Fruit fly (Drosophila melanogaster) S2 (cell line): ENCODE results near the gene ssp5.

ENCODE experiments used
- CG8478 ChIP-seq: fragments of >200 bp; optimal IDR thresholded peaks from 2 replicates; lab custom pipeline; 2018
- CTCF ChIP-seq, 2 experiments: fragments of >200 bp; optimal IDR thresholded peaks; 2 replicates each; lab custom pipeline; 2018

The ssp5 gene

DNA sequence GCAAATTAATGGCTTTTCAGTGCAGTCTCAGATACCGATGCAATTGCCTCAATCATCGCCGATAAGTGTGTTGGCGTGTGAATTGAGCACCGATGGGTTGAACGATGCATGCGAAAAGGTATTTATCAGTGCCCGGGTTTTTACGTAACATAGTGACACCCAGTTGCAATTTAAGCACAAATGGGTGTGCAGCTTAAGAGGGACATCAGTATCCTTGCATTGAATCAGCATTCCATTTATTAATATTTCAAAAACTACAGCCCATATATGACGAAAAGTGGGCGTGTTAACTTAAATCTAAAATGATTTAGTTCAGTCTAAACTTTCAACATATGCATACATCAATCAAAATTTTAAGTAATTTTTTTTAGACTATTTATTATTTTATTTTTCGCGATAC, at the start of gene ssp5:
Gene ssp5 (plus strand): TSS at position 301 of the 400 bp plus-strand sequence.
- TF ChIP-seq CG8478 (lab: Kevin White, UChicago) (no peak), CTCF (optimal IDR thresholded peaks at IDR 0.05; lab: Kevin White, UChicago) (no peak)

dm6 chr3R:11984441-11984840, 48.5 kb upstream of the ssp5 start, which contains the start of gene CG3397:
Gene CG3397 (minus strand): TSS chr3R:11984541.
- TF ChIP-seq CTCF (optimal IDR thresholded peaks at IDR 0.05; lab: Kevin White, UChicago) (no peak), CG8478 (lab: Kevin White, UChicago) (no peak)

dm6 chr3R:11984862-11985261, 48.1 kb upstream of the ssp5 start:
- TF ChIP-seq CTCF (optimal IDR thresholded peaks at IDR 0.05; lab: Kevin White, UChicago) (no peak), CG8478 (lab: Kevin White, UChicago) (no peak)

DNA sequence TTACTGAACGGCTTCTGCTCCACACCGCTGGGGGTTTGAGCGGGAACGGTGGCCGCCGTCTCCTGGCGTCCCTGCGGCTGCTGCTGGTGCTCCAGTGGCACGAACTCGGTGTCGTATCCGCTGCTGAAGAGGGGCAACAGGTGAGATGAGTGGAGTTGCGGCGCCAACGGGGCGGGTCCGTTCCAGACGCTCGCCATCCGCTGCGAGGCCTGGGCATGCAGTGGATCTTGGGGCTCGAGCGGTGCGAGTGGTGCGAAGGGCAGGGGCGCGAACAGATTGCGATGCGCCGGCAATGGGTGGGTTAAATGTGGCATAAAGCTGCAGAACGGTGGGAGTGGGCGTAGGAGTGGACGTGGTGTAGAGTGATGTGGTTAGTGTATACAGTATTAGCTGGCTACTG, 43.7 kb upstream of the ssp5 start:
- TF ChIP-seq CTCF (optimal IDR thresholded peaks at IDR 0.05; lab: Kevin White, UChicago): no peak
- TF ChIP-seq CG8478 (lab: Kevin White, UChicago): no peak

- no peak for TF ChIP-seq CTCF (optimal IDR thresholded peaks at IDR 0.05; lab: Kevin White, UChicago)
- TF ChIP-seq CG8478 (lab: Kevin White, UChicago): no peak
Measured at dm6 chr3R:11989996-11990395, 42.9 kb upstream of the ssp5 start.

DNA sequence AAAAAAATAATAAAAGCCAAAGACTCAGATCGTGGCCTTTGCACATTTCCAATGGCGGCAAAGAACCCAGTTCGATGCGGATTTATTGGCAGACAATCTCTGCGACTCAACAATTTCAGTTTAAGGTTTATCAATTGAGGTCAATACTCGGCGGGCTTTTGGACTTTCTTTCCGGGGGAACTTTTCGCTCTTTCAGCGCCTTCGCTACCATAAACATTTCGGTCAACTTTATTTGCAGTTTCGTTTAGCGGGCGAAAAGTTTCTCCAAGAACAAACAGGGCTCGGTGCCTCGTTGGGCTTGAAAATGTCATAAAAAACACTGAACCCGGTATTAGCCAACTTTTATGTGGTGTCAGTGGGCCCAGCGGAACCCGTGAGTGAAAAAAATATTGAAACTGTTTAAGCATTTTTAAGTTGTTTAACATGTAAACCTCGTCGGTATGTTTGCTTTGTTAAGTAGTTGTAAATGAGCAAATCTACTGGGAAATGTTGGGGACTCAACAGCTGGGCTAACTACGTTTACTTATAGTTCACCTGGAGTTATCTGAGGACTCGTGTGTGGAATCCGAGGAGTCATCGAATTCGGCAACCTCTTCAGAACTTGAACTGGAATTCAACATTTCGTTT, 41.3 kb upstream of the ssp5 start:
- no peak for TF ChIP-seq CTCF (optimal IDR thresholded peaks at IDR 0.05; lab: Kevin White, UChicago)
- TF ChIP-seq CG8478 (lab: Kevin White, UChicago): no peak

dm6 chr3R:11992934-11993670, 39.8 kb upstream of the ssp5 start, which contains the start of gene mfas:
Gene mfas (minus strand): TSS chr3R:11993315.
- TF ChIP-seq CG8478 (lab: Kevin White, UChicago): no peak
- no peak for TF ChIP-seq CTCF (optimal IDR thresholded peaks at IDR 0.05; lab: Kevin White, UChicago)

dm6 chr3R:11998130-11998529, 34.8 kb upstream of the ssp5 start:
- no peak for TF ChIP-seq CTCF (optimal IDR thresholded peaks at IDR 0.05; lab: Kevin White, UChicago)
- TF ChIP-seq CG8478 (lab: Kevin White, UChicago): no peak

- TF ChIP-seq CTCF (optimal IDR thresholded peaks at IDR 0.05; lab: Kevin White, UChicago) (no peak), CG8478 (lab: Kevin White, UChicago) (no peak)
Measured at dm6 chr3R:11999074-11999473, 33.9 kb upstream of the ssp5 start, which contains the start of gene Ect3. Gene Ect3 (plus strand): TSS chr3R:11999278.

dm6 chr3R:12005417-12005816, 27.5 kb upstream of the ssp5 start, which contains the start of gene Tk:
Gene Tk (minus strand): TSS chr3R:12005473.
- TF ChIP-seq CTCF (optimal IDR thresholded peaks at IDR 0.05; lab: Kevin White, UChicago) (no peak), CG8478 (lab: Kevin White, UChicago) (no peak)

DNA sequence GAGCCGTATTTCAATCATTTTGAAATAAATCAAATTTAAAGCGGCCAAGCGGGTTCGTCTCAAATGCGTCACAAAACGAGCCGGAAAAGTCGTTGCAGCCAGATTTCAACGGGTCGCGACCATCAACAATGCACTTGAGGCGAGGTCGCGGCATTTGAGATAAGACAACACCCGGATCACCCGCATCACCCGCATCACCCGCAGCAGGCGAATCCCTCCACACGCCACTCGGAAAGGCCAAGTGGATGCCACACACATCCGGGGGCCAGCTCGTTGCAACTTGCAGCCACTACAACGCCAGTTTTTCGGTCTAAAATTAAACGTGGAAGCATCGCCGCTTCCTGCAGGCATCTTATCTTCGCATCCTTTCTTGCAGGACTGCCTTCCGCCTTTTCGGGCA, 26.5 kb upstream of the ssp5 start:
- TF ChIP-seq CG8478 (lab: Kevin White, UChicago): no peak
- TF ChIP-seq CTCF (optimal IDR thresholded peaks at IDR 0.05; lab: Kevin White, UChicago): no peak

dm6 chr3R:12010202-12010824, 22.6 kb upstream of the ssp5 start, which contains the start of the genes KLHL18 and GCC185:
Gene KLHL18 (minus strand): TSS chr3R:12010434.
Gene GCC185 (plus strand): TSS chr3R:12010772.
- no peak for TF ChIP-seq CTCF (optimal IDR thresholded peaks at IDR 0.05; lab: Kevin White, UChicago)
- TF ChIP-seq CG8478 (lab: Kevin White, UChicago): no peak

dm6 chr3R:12016828-12017280, 16.1 kb upstream of the ssp5 start, which contains the start of the genes DCAF12 and Spt3:
Gene DCAF12 (minus strand): TSS chr3R:12017031.
Gene Spt3 (plus strand): TSS chr3R:12017156.
- TF ChIP-seq CG8478 (lab: Kevin White, UChicago) (no peak), CTCF (optimal IDR thresholded peaks at IDR 0.05; lab: Kevin White, UChicago) (no peak)

- no peak for TF ChIP-seq CTCF (optimal IDR thresholded peaks at IDR 0.05; lab: Kevin White, UChicago)
- no peak for TF ChIP-seq CG8478 (lab: Kevin White, UChicago)
Measured at dm6 chr3R:12020987-12021386, 12.0 kb upstream of the ssp5 start.
